Worm (Caenorhabditis elegans): Measurements from ENCODE around the gene C43F9.7.

DNA sequence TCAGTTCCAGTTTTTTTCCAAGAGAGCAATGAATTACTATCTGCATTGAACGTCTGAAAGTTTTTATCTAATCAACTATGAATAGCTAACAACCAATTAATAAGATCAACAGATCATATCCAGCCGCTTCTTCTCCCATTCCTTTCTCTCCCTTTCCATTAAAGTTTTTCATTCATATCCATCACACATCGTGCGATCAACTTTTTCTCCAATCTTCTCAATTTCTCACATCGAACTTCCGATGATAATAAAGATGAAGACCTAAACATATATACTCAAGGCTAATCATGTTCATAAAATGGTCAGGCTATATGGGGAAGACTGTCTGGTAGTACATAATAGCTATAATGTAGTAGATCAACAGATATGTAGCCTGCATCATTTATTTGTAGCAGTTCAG lies 18.8 kb upstream of the C43F9.7 start:
- TF ChIP-seq isw-1 (GFP tag; IDR thresholded peaks at IDR 0.05) (no peak), egl-27 (tag; optimal IDR thresholded peaks at IDR 0.05) (no peak), sptf-1 (tag; optimal IDR thresholded peaks at IDR 0.05) (no peak), mdl-1 (tag; optimal IDR thresholded peaks at IDR 0.05) (no peak), unc-62 (GFP tag; optimal IDR thresholded peaks at IDR 0.05) (no peak), nhr-90 (tag; optimal IDR thresholded peaks at IDR 0.05; ENCODE audit: poor library complexity) (no peak), ceh-82 (tag; optimal IDR thresholded peaks at IDR 0.05) (no peak), lir-3 (tag; optimal IDR thresholded peaks at IDR 0.05; ENCODE audit: poor library complexity) (no peak), lin-13 (GFP tag; optimal IDR thresholded peaks at IDR 0.05) (no peak)
